Worm (Caenorhabditis elegans): ENCODE results near the gene F39F10.2.

Gene F39F10.2

ce11 chrX:16894577-16894976, at the start of gene F39F10.2:
Gene F39F10.2, plus strand, starts transcription at chrX:16894877.
- TF ChIP-seq tra-4 (tag; optimal IDR thresholded peaks at IDR 0.05) (no peak), scrt-1 (GFP tag; IDR thresholded peaks at IDR 0.05) (no peak)

ce11 chrX:16844924-16845323, 49.8 kb upstream of the F39F10.2 start, which contains the start of gene F41G4.8:
Gene F41G4.8, minus strand, starts transcription at chrX:16845024.
- TF ChIP-seq tbx-11 (GFP tag; IDR thresholded peaks at IDR 0.05) (no peak), aly-1 (tag; optimal IDR thresholded peaks at IDR 0.05) (no peak), ceh-13 (GFP tag; optimal IDR thresholded peaks at IDR 0.05) (no peak), F13C5.2 (tag; optimal IDR thresholded peaks at IDR 0.05) (no peak), sea-1 (GFP tag; conservative IDR thresholded peaks at IDR 0.05) (no peak), pes-1 (GFP tag; IDR thresholded peaks at IDR 0.05) (no peak), scrt-1 (GFP tag; IDR thresholded peaks at IDR 0.05) (no peak), hmbx-1 (tag; optimal IDR thresholded peaks at IDR 0.05) (no peak)

- TF ChIP-seq B0310.2 (tag; optimal IDR thresholded peaks at IDR 0.05), result no peak
- no peak for TF ChIP-seq F13C5.2 (tag; optimal IDR thresholded peaks at IDR 0.05)
- TF ChIP-seq sea-1 (GFP tag; conservative IDR thresholded peaks at IDR 0.05), result no peak
- TF ChIP-seq flt-1 (GFP tag; IDR thresholded peaks at IDR 0.05), result no peak
- TF ChIP-seq pes-1 (GFP tag; IDR thresholded peaks at IDR 0.05), result no peak
- TF ChIP-seq hmbx-1 (tag; optimal IDR thresholded peaks at IDR 0.05), result no peak
- no peak for TF ChIP-seq aly-1 (tag; optimal IDR thresholded peaks at IDR 0.05)
- TF ChIP-seq hnd-1 (tag; optimal IDR thresholded peaks at IDR 0.05), result no peak
- TF ChIP-seq tbx-11 (GFP tag; IDR thresholded peaks at IDR 0.05), result no peak
- TF ChIP-seq ceh-13 (GFP tag; optimal IDR thresholded peaks at IDR 0.05), result no peak
- TF ChIP-seq ceh-36 (tag; optimal IDR thresholded peaks at IDR 0.05), result no peak
- no peak for TF ChIP-seq ama-1 (optimal IDR thresholded peaks at IDR 0.05)
- TF ChIP-seq hmg-4 (GFP tag; optimal IDR thresholded peaks at IDR 0.05), result no peak
- no peak for TF ChIP-seq scrt-1 (GFP tag; IDR thresholded peaks at IDR 0.05)
- no peak for TF ChIP-seq tbx-37 (GFP tag; conservative IDR thresholded peaks at IDR 0.05)
- TF ChIP-seq tra-4 (tag; optimal IDR thresholded peaks at IDR 0.05), result no peak
- no peak for TF ChIP-seq ets-7 (tag; optimal IDR thresholded peaks at IDR 0.05)
Observed at ce11 chrX:16859956-16860446, 34.7 kb upstream of the F39F10.2 start, which contains the start of gene T20F7.3. Gene T20F7.3, plus strand, starts transcription at chrX:16860396.

ce11 chrX:16863320-16863719, 31.4 kb upstream of the F39F10.2 start:
- no peak for TF ChIP-seq tbx-11 (GFP tag; IDR thresholded peaks at IDR 0.05)
- TF ChIP-seq ceh-13 (GFP tag; optimal IDR thresholded peaks at IDR 0.05), result no peak
- no peak for TF ChIP-seq ets-7 (tag; optimal IDR thresholded peaks at IDR 0.05)
- no peak for TF ChIP-seq hnd-1 (tag; optimal IDR thresholded peaks at IDR 0.05)
- no peak for TF ChIP-seq pes-1 (GFP tag; IDR thresholded peaks at IDR 0.05)
- no peak for TF ChIP-seq F13C5.2 (tag; optimal IDR thresholded peaks at IDR 0.05)
- TF ChIP-seq ama-1 (optimal IDR thresholded peaks at IDR 0.05), result no peak
- TF ChIP-seq aly-1 (tag; optimal IDR thresholded peaks at IDR 0.05), result no peak
- TF ChIP-seq sea-1 (GFP tag; conservative IDR thresholded peaks at IDR 0.05), result no peak
- no peak for TF ChIP-seq B0310.2 (tag; optimal IDR thresholded peaks at IDR 0.05)
- TF ChIP-seq ceh-36 (tag; optimal IDR thresholded peaks at IDR 0.05), result no peak
- TF ChIP-seq tra-4 (tag; optimal IDR thresholded peaks at IDR 0.05), result no peak
- no peak for TF ChIP-seq scrt-1 (GFP tag; IDR thresholded peaks at IDR 0.05)
- no peak for TF ChIP-seq hmbx-1 (tag; optimal IDR thresholded peaks at IDR 0.05)
- no peak for TF ChIP-seq tbx-37 (GFP tag; conservative IDR thresholded peaks at IDR 0.05)
- TF ChIP-seq flt-1 (GFP tag; IDR thresholded peaks at IDR 0.05), result no peak
- no peak for TF ChIP-seq hmg-4 (GFP tag; optimal IDR thresholded peaks at IDR 0.05)

- TF ChIP-seq sea-1 (GFP tag; conservative IDR thresholded peaks at IDR 0.05), result no peak
- TF ChIP-seq pes-1 (GFP tag; IDR thresholded peaks at IDR 0.05), result no peak
- no peak for TF ChIP-seq tra-4 (tag; optimal IDR thresholded peaks at IDR 0.05)
- no peak for TF ChIP-seq hmg-4 (GFP tag; optimal IDR thresholded peaks at IDR 0.05)
- no peak for TF ChIP-seq scrt-1 (GFP tag; IDR thresholded peaks at IDR 0.05)
- TF ChIP-seq B0310.2 (tag; optimal IDR thresholded peaks at IDR 0.05), result no peak
- no peak for TF ChIP-seq flt-1 (GFP tag; IDR thresholded peaks at IDR 0.05)
Observed at ce11 chrX:16865016-16865415, 29.7 kb upstream of the F39F10.2 start.

ce11 chrX:16865675-16866074, 29.0 kb upstream of the F39F10.2 start:
- no peak for TF ChIP-seq pes-1 (GFP tag; IDR thresholded peaks at IDR 0.05)
- TF ChIP-seq sea-1 (GFP tag; conservative IDR thresholded peaks at IDR 0.05), result no peak
- no peak for TF ChIP-seq ama-1 (optimal IDR thresholded peaks at IDR 0.05)
- no peak for TF ChIP-seq F13C5.2 (tag; optimal IDR thresholded peaks at IDR 0.05)
- TF ChIP-seq B0310.2 (tag; optimal IDR thresholded peaks at IDR 0.05), result no peak
- no peak for TF ChIP-seq hmg-4 (GFP tag; optimal IDR thresholded peaks at IDR 0.05)
- TF ChIP-seq tbx-37 (GFP tag; conservative IDR thresholded peaks at IDR 0.05), result no peak
- TF ChIP-seq flt-1 (GFP tag; IDR thresholded peaks at IDR 0.05), result no peak
- no peak for TF ChIP-seq tbx-11 (GFP tag; IDR thresholded peaks at IDR 0.05)
- no peak for TF ChIP-seq scrt-1 (GFP tag; IDR thresholded peaks at IDR 0.05)
- TF ChIP-seq tra-4 (tag; optimal IDR thresholded peaks at IDR 0.05), result no peak
- no peak for TF ChIP-seq hmbx-1 (tag; optimal IDR thresholded peaks at IDR 0.05)
- no peak for TF ChIP-seq ets-7 (tag; optimal IDR thresholded peaks at IDR 0.05)
- TF ChIP-seq hnd-1 (tag; optimal IDR thresholded peaks at IDR 0.05), result no peak
- TF ChIP-seq ceh-13 (GFP tag; optimal IDR thresholded peaks at IDR 0.05), result no peak
- no peak for TF ChIP-seq ceh-36 (tag; optimal IDR thresholded peaks at IDR 0.05)
- TF ChIP-seq aly-1 (tag; optimal IDR thresholded peaks at IDR 0.05), result no peak

- TF ChIP-seq scrt-1 (GFP tag; IDR thresholded peaks at IDR 0.05), result no peak
Observed at ce11 chrX:16868931-16869330, 25.7 kb upstream of the F39F10.2 start, which contains the start of gene aakg-2. Gene aakg-2, minus strand, starts transcription at chrX:16869031.

- TF ChIP-seq ama-1 (optimal IDR thresholded peaks at IDR 0.05) (no peak), pes-1 (GFP tag; IDR thresholded peaks at IDR 0.05) (no peak), sea-1 (GFP tag; conservative IDR thresholded peaks at IDR 0.05) (no peak), hmg-4 (GFP tag; optimal IDR thresholded peaks at IDR 0.05) (no peak), hmbx-1 (tag; optimal IDR thresholded peaks at IDR 0.05) (no peak), tbx-37 (GFP tag; conservative IDR thresholded peaks at IDR 0.05) (no peak), ceh-36 (tag; optimal IDR thresholded peaks at IDR 0.05) (no peak), B0310.2 (tag; optimal IDR thresholded peaks at IDR 0.05) (no peak), flt-1 (GFP tag; IDR thresholded peaks at IDR 0.05) (no peak), tra-4 (tag; optimal IDR thresholded peaks at IDR 0.05) (no peak), aly-1 (tag; optimal IDR thresholded peaks at IDR 0.05) (no peak), F13C5.2 (tag; optimal IDR thresholded peaks at IDR 0.05) (no peak), hnd-1 (tag; optimal IDR thresholded peaks at IDR 0.05) (no peak), ets-7 (tag; optimal IDR thresholded peaks at IDR 0.05) (no peak)
Observed at ce11 chrX:16871355-16871754, 23.3 kb upstream of the F39F10.2 start.
